Worm (Caenorhabditis elegans) whole organism, L3 larva: ENCODE results near the gene mrpl-53.

Experiments used
- ZK546.5 ChIP-seq: sonication (generic microtip); optimal IDR thresholded peaks from 2 replicates; lab custom pipeline; 2017; ENCODE audit warnings: missing biosample characterization, missing genetic modification characterization
- aly-2 ChIP-seq: fragments of 150-350 bp; optimal IDR thresholded peaks from 2 replicates; lab custom pipeline; 2014; ENCODE audit warnings: missing biosample characterization, missing genetic modification characterization
- ama-1 ChIP-seq: fragments of 150-350 bp; optimal IDR thresholded peaks from 2 replicates; lab custom pipeline; 2018
- ceh-16 ChIP-seq: sonication (generic microtip); optimal IDR thresholded peaks from 2 replicates; lab custom pipeline; 2017; ENCODE audit warnings: missing biosample characterization, missing genetic modification characterization
- ceh-28 ChIP-seq: fragments of 150-350 bp; optimal IDR thresholded peaks from 2 replicates; lab custom pipeline; 2014; ENCODE audit warnings: missing biosample characterization, missing genetic modification reagents, missing genetic modification characterization
- ceh-82 ChIP-seq: fragments of 150-350 bp; optimal IDR thresholded peaks from 2 replicates; lab custom pipeline; 2014; ENCODE audit warnings: missing biosample characterization, missing genetic modification characterization
- ceh-9 ChIP-seq: sonication (generic microtip); optimal IDR thresholded peaks from 2 replicates; lab custom pipeline; 2018; ENCODE audit warnings: missing biosample characterization, missing genetic modification characterization
- daf-12 ChIP-seq: fragments of 150-350 bp; optimal IDR thresholded peaks from 2 replicates; lab custom pipeline; 2014; ENCODE audit warnings: missing biosample characterization, missing genetic modification reagents, missing genetic modification characterization
- egl-27 ChIP-seq: sonication (generic microtip); optimal IDR thresholded peaks from 4 replicates; lab custom pipeline; 2017; ENCODE audit warnings: missing biosample characterization, missing genetic modification reagents, missing genetic modification characterization
- egl-5 ChIP-seq: fragments of 150-350 bp; optimal IDR thresholded peaks from 2 replicates; lab custom pipeline; 2017; ENCODE audit warnings: missing biosample characterization, missing genetic modification reagents, missing genetic modification characterization, inconsistent platforms
- elt-1 ChIP-seq: fragments of 150-350 bp; optimal IDR thresholded peaks from 2 replicates; lab custom pipeline; 2014; ENCODE audit warnings: missing biosample characterization, missing genetic modification characterization
- elt-2 ChIP-seq: sonication (generic microtip); optimal IDR thresholded peaks from 2 replicates; lab custom pipeline; 2016; ENCODE audit warnings: missing genetic modification reagents, mild to moderate bottlenecking, missing genetic modification characterization, missing compliant biosample characterization
- eor-1 ChIP-seq, 2 experiments: fragments of 150-350 bp; optimal IDR thresholded peaks; 2 replicates each; lab custom pipeline; 2014 to 2018; ENCODE audit warnings: missing biosample characterization in 2 of 2, missing genetic modification characterization in 2 of 2
- fkh-10 ChIP-seq: sonication (generic microtip); optimal IDR thresholded peaks from 2 replicates; lab custom pipeline; 2017; ENCODE audit warnings: missing biosample characterization, missing genetic modification reagents, missing genetic modification characterization
- hmg-11 ChIP-seq: sonication (generic microtip); optimal IDR thresholded peaks from 2 replicates; lab custom pipeline; 2016; ENCODE audit warnings: missing genetic modification characterization, missing compliant biosample characterization
- jun-1 ChIP-seq: fragments of 150-350 bp; optimal IDR thresholded peaks from 2 replicates; lab custom pipeline; 2014; ENCODE audit warnings: missing biosample characterization, missing genetic modification reagents, missing genetic modification characterization
- lin-15B ChIP-seq: fragments of 150-350 bp; optimal IDR thresholded peaks from 2 replicates; lab custom pipeline; 2014; ENCODE audit warnings: missing biosample characterization, missing genetic modification characterization
- lin-39 ChIP-seq: fragments of 150-350 bp; optimal IDR thresholded peaks from 2 replicates; lab custom pipeline; 2018; ENCODE audit warnings: missing biosample characterization, missing genetic modification reagents, missing genetic modification characterization
- lsy-12 ChIP-seq: sonication (generic microtip); optimal IDR thresholded peaks from 2 replicates; lab custom pipeline; 2016; ENCODE audit warnings: mild to moderate bottlenecking, missing genetic modification characterization, missing compliant biosample characterization
- mdl-1 ChIP-seq: fragments of 150-350 bp; optimal IDR thresholded peaks from 2 replicates; lab custom pipeline; 2014; ENCODE audit warnings: missing biosample characterization, missing genetic modification characterization
- mml-1 ChIP-seq: fragments of 150-350 bp; sonication (generic microtip); optimal IDR thresholded peaks from 3 replicates; lab custom pipeline; 2014; ENCODE audit warnings: missing biosample characterization, missing genetic modification characterization
- nfya-1 ChIP-seq: sonication (generic microtip); optimal IDR thresholded peaks from 2 replicates; lab custom pipeline; 2017; ENCODE audit warnings: missing genetic modification characterization, mild to moderate bottlenecking, missing compliant biosample characterization, antibody characterized with exemption, moderate library complexity; ENCODE audit not compliant: insufficient read depth
- nhr-11 ChIP-seq: fragments of 150-350 bp; optimal IDR thresholded peaks from 2 replicates; lab custom pipeline; 2014; ENCODE audit warnings: missing biosample characterization, missing genetic modification characterization
- nhr-12 ChIP-seq: fragments of 150-350 bp; optimal IDR thresholded peaks from 2 replicates; lab custom pipeline; 2014; ENCODE audit warnings: missing biosample characterization, missing genetic modification characterization
- nhr-23 ChIP-seq: fragments of 150-350 bp; optimal IDR thresholded peaks from 2 replicates; lab custom pipeline; 2014; ENCODE audit warnings: missing biosample characterization, missing genetic modification reagents, missing genetic modification characterization
- nhr-237 ChIP-seq: fragments of 150-350 bp; optimal IDR thresholded peaks from 2 replicates; lab custom pipeline; 2014; ENCODE audit warnings: missing biosample characterization, missing genetic modification characterization
- nhr-25 ChIP-seq: sonication (generic microtip); optimal IDR thresholded peaks from 2 replicates; lab custom pipeline; 2017; ENCODE audit warnings: missing biosample characterization, missing genetic modification characterization
- nhr-28 ChIP-seq: fragments of 150-350 bp; optimal IDR thresholded peaks from 2 replicates; lab custom pipeline; 2014; ENCODE audit warnings: missing biosample characterization, missing genetic modification characterization
- nhr-43 ChIP-seq: sonication (generic microtip); optimal IDR thresholded peaks from 2 replicates; lab custom pipeline; 2016; ENCODE audit warnings: mild to moderate bottlenecking, missing genetic modification characterization, missing compliant biosample characterization; ENCODE audit not compliant: poor library complexity, severe bottlenecking
- nhr-67 ChIP-seq: fragments of 150-350 bp; optimal IDR thresholded peaks from 2 replicates; lab custom pipeline; 2014; ENCODE audit warnings: missing biosample characterization, missing genetic modification characterization
- nhr-76 ChIP-seq: fragments of 150-350 bp; sonication (generic microtip); optimal IDR thresholded peaks from 5 replicates; lab custom pipeline; 2014; ENCODE audit warnings: missing biosample characterization, missing genetic modification characterization
- nhr-77 ChIP-seq: fragments of 150-350 bp; optimal IDR thresholded peaks from 2 replicates; lab custom pipeline; 2014; ENCODE audit warnings: missing biosample characterization, missing genetic modification characterization
- pha-4 ChIP-seq: fragments of 150-350 bp; optimal IDR thresholded peaks from 2 replicates; lab custom pipeline; 2014; ENCODE audit warnings: missing biosample characterization, missing genetic modification reagents, missing genetic modification characterization
- pqm-1 ChIP-seq: fragments of 150-350 bp; optimal IDR thresholded peaks from 2 replicates; lab custom pipeline; 2017; ENCODE audit warnings: missing biosample characterization, missing genetic modification characterization, inconsistent platforms
- sea-2 ChIP-seq: fragments of 150-350 bp; sonication (generic microtip); optimal IDR thresholded peaks from 4 replicates; lab custom pipeline; 2014; ENCODE audit warnings: missing biosample characterization, missing genetic modification reagents, missing genetic modification characterization
- skn-1 ChIP-seq: fragments of 150-350 bp; optimal IDR thresholded peaks from 2 replicates; lab custom pipeline; 2014; ENCODE audit warnings: missing biosample characterization, missing genetic modification characterization
- snpc-4 ChIP-seq: fragments of 150-350 bp; optimal IDR thresholded peaks from 2 replicates; lab custom pipeline; 2014; ENCODE audit warnings: missing biosample characterization, missing genetic modification characterization
- tbx-2 ChIP-seq: sonication (generic microtip); optimal IDR thresholded peaks from 2 replicates; lab custom pipeline; 2016; ENCODE audit warnings: mild to moderate bottlenecking, missing genetic modification characterization, missing compliant biosample characterization
- unc-39 ChIP-seq: sonication (generic microtip); optimal IDR thresholded peaks from 4 replicates; lab custom pipeline; 2017; ENCODE audit warnings: missing biosample characterization, missing genetic modification characterization
- unc-62 ChIP-seq: fragments of 150-350 bp; sonication (generic microtip); optimal IDR thresholded peaks from 4 replicates; lab custom pipeline; 2014; ENCODE audit warnings: missing biosample characterization, missing genetic modification reagents, missing genetic modification characterization
- zag-1 ChIP-seq: fragments of 150-350 bp; optimal IDR thresholded peaks from 2 replicates; lab custom pipeline; 2014; ENCODE audit warnings: missing biosample characterization, missing genetic modification characterization
- ztf-11 ChIP-seq: fragments of 150-350 bp; optimal IDR thresholded peaks from 2 replicates; lab custom pipeline; 2014; ENCODE audit warnings: missing biosample characterization, missing genetic modification characterization
- ztf-4 ChIP-seq: fragments of 150-350 bp; optimal IDR thresholded peaks from 2 replicates; lab custom pipeline; 2014; ENCODE audit warnings: missing biosample characterization, missing genetic modification characterization

mrpl-53 gene

ce11 chrII:9620616-9621015, 23.2 kb downstream of the mrpl-53 start:
- TF ChIP-seq ceh-9, result no peak
- no peak for TF ChIP-seq ceh-28 (tag; lab: Kevin White, UChicago)
- peak; percentile 46 for TF ChIP-seq nhr-43 (tag; lab: Kevin White, UChicago)
- no peak for TF ChIP-seq lin-39 (tag; lab: Kevin White, UChicago)
- peak; percentile 59 for TF ChIP-seq nhr-25 (tag; lab: Kevin White, UChicago)
- TF ChIP-seq nfya-1, result no peak
- no peak for TF ChIP-seq ama-1 (lab: Kevin White, UChicago)
- TF ChIP-seq jun-1 (tag; lab: Kevin White, UChicago), result no peak
- no peak for TF ChIP-seq ceh-82
- TF ChIP-seq pha-4, result no peak
- TF ChIP-seq nhr-28 (tag; lab: Kevin White, UChicago), result no peak
- peak; percentile 10 for TF ChIP-seq nhr-23 (tag; lab: Kevin White, UChicago)
- no peak for TF ChIP-seq zag-1
- peak; percentile 24 for TF ChIP-seq elt-1 (tag; lab: Kevin White, UChicago)

ce11 chrII:9621121-9621520, 23.7 kb downstream of the mrpl-53 start:
- no peak for TF ChIP-seq ZK546.5
- no peak for TF ChIP-seq pqm-1 (tag; lab: Kevin White, UChicago)
- TF ChIP-seq ztf-4 (tag; lab: Kevin White, UChicago), result no peak
- TF ChIP-seq nhr-43 (tag; lab: Kevin White, UChicago), result no peak
- TF ChIP-seq mdl-1 (tag; lab: Kevin White, UChicago), result no peak
- no peak for TF ChIP-seq ztf-11
- no peak for TF ChIP-seq skn-1 (tag; lab: Kevin White, UChicago)
- TF ChIP-seq nhr-12 (tag; lab: Kevin White, UChicago), result no peak
- TF ChIP-seq lsy-12, result no peak
- no peak for TF ChIP-seq elt-1 (tag; lab: Kevin White, UChicago)
- TF ChIP-seq fkh-10 (GFP tag; lab: Kevin White, UChicago), result no peak
- no peak for TF ChIP-seq aly-2
- TF ChIP-seq tbx-2, result no peak
- peak; percentile 25 for TF ChIP-seq unc-62 (GFP tag; lab: Kevin White, UChicago)
- TF ChIP-seq nhr-11 (tag; lab: Kevin White, UChicago), result no peak
- TF ChIP-seq ama-1 (lab: Kevin White, UChicago), result peak; percentile 31
- no peak for TF ChIP-seq snpc-4 (tag; lab: Kevin White, UChicago)
- no peak for TF ChIP-seq lin-15B (tag; lab: Kevin White, UChicago)
- no peak for TF ChIP-seq daf-12 (tag; lab: Kevin White, UChicago)
- TF ChIP-seq nhr-237, result no peak
- no peak for TF ChIP-seq elt-2 (tag; lab: Kevin White, UChicago)
- TF ChIP-seq egl-5 (tag; lab: Kevin White, UChicago), result no peak
- no peak for TF ChIP-seq jun-1 (tag; lab: Kevin White, UChicago)
- TF ChIP-seq ceh-16, result no peak
- TF ChIP-seq ceh-28 (tag; lab: Kevin White, UChicago), result no peak
- peak; percentile 60 for TF ChIP-seq pha-4
- TF ChIP-seq hmg-11, result peak; percentile 6
- peak; percentile 32 for TF ChIP-seq nfya-1
- TF ChIP-seq nhr-76 (tag; lab: Kevin White, UChicago), result no peak
- TF ChIP-seq nhr-77 (tag; lab: Kevin White, UChicago), result no peak
- no peak for TF ChIP-seq mml-1 (tag; lab: Kevin White, UChicago)
- TF ChIP-seq nhr-67 (tag; lab: Kevin White, UChicago), result no peak
- TF ChIP-seq egl-27 (tag; lab: Kevin White, UChicago), result no peak
- TF ChIP-seq sea-2 (GFP tag; lab: Kevin White, UChicago), result no peak
- peak; percentile 52 for TF ChIP-seq lin-39 (tag; lab: Kevin White, UChicago)
- no peak for TF ChIP-seq unc-39 (tag; lab: Kevin White, UChicago)
- no peak for TF ChIP-seq eor-1 (tag; optimal IDR thresholded peaks at IDR 0.05; lab: Kevin White, UChicago)
